Worm (Caenorhabditis elegans) whole organism, young adult: ENCODE measurements around the gene Y116A8C.463.

Experiments used
- C17E4.6 ChIP-seq: fragments of 200-800 bp; sonication (Bioruptor generic); IDR thresholded peaks from 2 replicates; pipeline ENCODE4 v1.3.6; 2022; ENCODE audit warnings: missing genetic modification reagents, missing genetic modification characterization, missing compliant biosample characterization
- Y56A3A.18 ChIP-seq: fragments of 200-800 bp; sonication (Bioruptor generic); IDR thresholded peaks from 2 replicates; pipeline ENCODE4 v1.3.6; 2022; ENCODE audit warnings: missing genetic modification reagents, missing genetic modification characterization, missing compliant biosample characterization
- ZK185.1 ChIP-seq: sonication (generic microtip); optimal IDR thresholded peaks from 2 replicates; lab custom pipeline; 2016; ENCODE audit warnings: mild to moderate bottlenecking, missing genetic modification characterization, missing compliant biosample characterization; ENCODE audit not compliant: poor library complexity, severe bottlenecking
- ama-1 ChIP-seq, 3 experiments: fragments of 150-350 bp in 1 of 3; sonication (generic microtip) in 2 of 3; optimal IDR thresholded peaks; 2 replicates each; lab custom pipeline; 2014 to 2018; ENCODE audit warnings: missing biosample characterization in 2 of 3, missing genetic modification characterization in 2 of 3, missing genetic modification reagents in 2 of 3
- attf-6 ChIP-seq: fragments of 200-800 bp; sonication (Bioruptor generic); IDR thresholded peaks from 2 replicates; pipeline ENCODE4 v1.3.6; 2022; ENCODE audit warnings: missing genetic modification reagents, missing genetic modification characterization, missing compliant biosample characterization
- bed-1 ChIP-seq: fragments of 200-800 bp; sonication (Bioruptor generic); IDR thresholded peaks from 2 replicates; pipeline ENCODE4 v1.3.6; 2022; ENCODE audit warnings: missing genetic modification reagents, missing genetic modification characterization, missing compliant biosample characterization
- ceh-100 ChIP-seq: fragments of 200-800 bp; sonication (Bioruptor generic); IDR thresholded peaks from 2 replicates; pipeline ENCODE4 v1.3.6; 2022; ENCODE audit warnings: missing genetic modification reagents, missing genetic modification characterization, missing compliant biosample characterization
- ceh-58 ChIP-seq: fragments of 200-800 bp; sonication (Bioruptor generic); IDR thresholded peaks from 2 replicates; pipeline ENCODE4 v1.3.6; 2022; ENCODE audit warnings: missing genetic modification characterization, missing compliant biosample characterization
- chd-7 ChIP-seq: sonication (generic microtip); optimal IDR thresholded peaks from 2 replicates; lab custom pipeline; 2016; ENCODE audit warnings: mild to moderate bottlenecking, missing genetic modification characterization, moderate library complexity, missing compliant biosample characterization
- die-1 ChIP-seq: sonication (generic microtip); optimal IDR thresholded peaks from 2 replicates; lab custom pipeline; 2016; ENCODE audit warnings: missing genotype, mild to moderate bottlenecking, missing genetic modification characterization, missing compliant biosample characterization
- egl-44 ChIP-seq: fragments of 200-800 bp; sonication (Bioruptor generic); IDR thresholded peaks from 2 replicates; pipeline ENCODE4 v1.3.6; 2022; ENCODE audit warnings: missing genetic modification reagents, missing genetic modification characterization, missing compliant biosample characterization
- fkh-3 ChIP-seq: sonication (generic microtip); optimal IDR thresholded peaks from 2 replicates; lab custom pipeline; 2016; ENCODE audit warnings: mild to moderate bottlenecking, missing genetic modification characterization, missing compliant biosample characterization
- hlh-12 ChIP-seq: sonication (generic microtip); optimal IDR thresholded peaks from 2 replicates; lab custom pipeline; 2016; ENCODE audit warnings: missing genetic modification characterization, missing compliant biosample characterization
- hlh-26 ChIP-seq: fragments of 200-800 bp; sonication (Bioruptor generic); conservative IDR thresholded peaks from 2 replicates; pipeline ENCODE4 v1.3.6; 2022; ENCODE audit warnings: missing genetic modification reagents, missing genetic modification characterization, missing compliant biosample characterization
- hsf-1 ChIP-seq: fragments of 200-800 bp; sonication (Bioruptor generic); IDR thresholded peaks from 2 replicates; pipeline ENCODE4 v1.3.6; 2022; ENCODE audit warnings: missing genetic modification reagents, missing genetic modification characterization, missing compliant biosample characterization
- lag-1 ChIP-seq: fragments of 200-800 bp; sonication (Bioruptor generic); IDR thresholded peaks from 2 replicates; pipeline ENCODE4 v1.3.6; 2022; ENCODE audit warnings: missing genetic modification reagents, missing genetic modification characterization, missing compliant biosample characterization
- lin-35 ChIP-seq, 3 experiments: fragments of 150-350 bp in 2 of 3; sonication (generic microtip) in 1 of 3; optimal IDR thresholded peaks; 2 replicates each; lab custom pipeline; 2014 to 2018; ENCODE audit warnings: missing biosample characterization in 3 of 3, missing genetic modification characterization in 3 of 3, missing genetic modification reagents in 3 of 3
- lin-40 ChIP-seq: sonication (generic microtip); optimal IDR thresholded peaks from 2 replicates; lab custom pipeline; 2016; ENCODE audit warnings: missing genetic modification characterization, mild to moderate bottlenecking, missing compliant biosample characterization, missing genotype, missing genetic modification reagents
- madf-3 ChIP-seq: fragments of 200-800 bp; sonication (Bioruptor generic); IDR thresholded peaks from 2 replicates; pipeline ENCODE4 v1.3.6; 2022; ENCODE audit warnings: missing genetic modification reagents, missing genetic modification characterization, missing compliant biosample characterization
- mxl-1 ChIP-seq: sonication (generic microtip); optimal IDR thresholded peaks from 2 replicates; lab custom pipeline; 2016; ENCODE audit warnings: missing genetic modification characterization, missing compliant biosample characterization
- nfya-2 ChIP-seq: fragments of 200-800 bp; sonication (Bioruptor generic); IDR thresholded peaks from 2 replicates; pipeline ENCODE4 v1.3.6; 2022; ENCODE audit warnings: missing genetic modification reagents, missing genetic modification characterization, missing compliant biosample characterization
- rec-8 ChIP-seq, 2 experiments: sonication (generic microtip); optimal IDR thresholded peaks; 2 replicates each; lab custom pipeline; 2016; ENCODE audit warnings: mild to moderate bottlenecking in 2 of 2, missing genetic modification characterization in 2 of 2, missing genetic modification reagents in 2 of 2, missing genotype in 2 of 2, missing biosample characterization in 1 of 2, missing compliant biosample characterization in 1 of 2, moderate library complexity in 1 of 2
- repo-1 ChIP-seq: sonication (generic microtip); optimal IDR thresholded peaks from 2 replicates; lab custom pipeline; 2017; ENCODE audit warnings: mild to moderate bottlenecking, missing genetic modification characterization, missing compliant biosample characterization
- snpc-1.1 ChIP-seq: sonication (generic microtip); optimal IDR thresholded peaks from 2 replicates; lab custom pipeline; 2017; ENCODE audit warnings: missing genetic modification characterization, mild to moderate bottlenecking, missing compliant biosample characterization, antibody characterized with exemption, moderate library complexity, missing genotype, missing genetic modification reagents; ENCODE audit not compliant: insufficient read depth
- snpc-3.4 ChIP-seq: sonication (generic microtip); optimal IDR thresholded peaks from 2 replicates; lab custom pipeline; 2017; ENCODE audit warnings: missing genetic modification characterization, mild to moderate bottlenecking, missing compliant biosample characterization, antibody characterized with exemption, moderate library complexity, missing genotype, missing genetic modification reagents
- snpc-4 ChIP-seq, 5 experiments: fragments of 150-350 bp in 1 of 5; sonication (generic microtip) in 4 of 5; optimal IDR thresholded peaks; 2 replicates each; lab custom pipeline; 2014 to 2018; ENCODE audit warnings: missing genetic modification characterization in 5 of 5, missing biosample characterization in 3 of 5, antibody characterized with exemption in 2 of 5, mild to moderate bottlenecking in 2 of 5, missing compliant biosample characterization in 2 of 5, missing genotype in 2 of 5, moderate library complexity in 2 of 5, missing genetic modification reagents in 1 of 5
- somi-1 ChIP-seq: fragments of 200-800 bp; sonication (Bioruptor generic); optimal IDR thresholded peaks from 2 replicates; lab custom pipeline; 2018; ENCODE audit warnings: mild to moderate bottlenecking, missing genetic modification characterization, missing compliant biosample characterization
- tbp1 ChIP-seq: fragments of 200-800 bp; sonication (Bioruptor generic); optimal IDR thresholded peaks from 2 replicates; lab custom pipeline; 2018; ENCODE audit warnings: mild to moderate bottlenecking, missing genetic modification characterization, missing compliant biosample characterization
- unc-62 ChIP-seq: fragments of 150-350 bp; optimal IDR thresholded peaks from 2 replicates; lab custom pipeline; 2014; ENCODE audit warnings: missing biosample characterization, missing genetic modification reagents, missing genetic modification characterization
- ztf-28 ChIP-seq: fragments of 200-800 bp; sonication (Bioruptor generic); IDR thresholded peaks from 2 replicates; pipeline ENCODE4 v1.3.6; 2022; ENCODE audit warnings: missing genetic modification reagents, missing genetic modification characterization, missing compliant biosample characterization

Gene Y116A8C.463

DNA sequence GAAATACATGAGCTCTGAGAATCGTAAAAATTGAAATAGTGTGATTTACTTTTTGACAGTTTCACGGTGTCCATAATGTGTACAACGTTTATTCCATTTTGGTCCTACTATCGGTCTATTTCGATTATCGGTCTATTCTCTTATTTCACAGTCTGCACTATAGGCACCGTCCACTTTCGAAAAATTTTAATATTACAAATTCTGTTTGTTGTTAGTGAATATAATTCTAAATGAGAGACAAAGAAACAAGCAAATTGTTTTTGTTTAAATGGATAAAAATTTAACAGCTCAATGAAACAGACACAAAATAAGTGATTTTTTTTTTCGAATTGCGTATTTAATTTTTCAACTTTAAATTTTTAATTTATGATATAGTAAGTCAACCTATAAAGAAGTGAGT is 21.3 kb upstream of the Y116A8C.463 start:
- no peak for TF ChIP-seq nfya-2 (GFP tag; lab: Robert Waterston, UW)
- no peak for TF ChIP-seq unc-62
- no peak for TF ChIP-seq snpc-3.4 (tag; lab: Kevin White, UChicago)
- TF ChIP-seq lin-40 (tag; lab: Kevin White, UChicago), result no peak
- TF ChIP-seq snpc-1.1 (tag; lab: Kevin White, UChicago), result no peak
- no peak for TF ChIP-seq ceh-58 (GFP tag; lab: Robert Waterston, UW)
- TF ChIP-seq bed-1 (GFP tag; lab: Robert Waterston, UW), result no peak
- no peak for TF ChIP-seq lin-35 (GFP tag; optimal IDR thresholded peaks at IDR 0.05; lab: Kevin White, UChicago)
- no peak for TF ChIP-seq somi-1 (GFP tag; lab: Kevin White, UChicago)
- no peak for TF ChIP-seq lag-1 (GFP tag; lab: Robert Waterston, UW)
- no peak for TF ChIP-seq Y56A3A.18 (GFP tag; lab: Robert Waterston, UW)
- no peak for TF ChIP-seq mxl-1 (tag; lab: Kevin White, UChicago)
- no peak for TF ChIP-seq die-1 (tag; lab: Kevin White, UChicago)
- no peak for TF ChIP-seq attf-6 (GFP tag; lab: Robert Waterston, UW)
- TF ChIP-seq hlh-12 (tag; lab: Kevin White, UChicago), result no peak
- no peak for TF ChIP-seq ama-1 (optimal IDR thresholded peaks at IDR 0.05; lab: Kevin White, UChicago)
- TF ChIP-seq ama-1 (GFP tag; optimal IDR thresholded peaks at IDR 0.05; lab: Kevin White, UChicago), result no peak
- no peak for TF ChIP-seq C17E4.6 (GFP tag; lab: Robert Waterston, UW)

DNA sequence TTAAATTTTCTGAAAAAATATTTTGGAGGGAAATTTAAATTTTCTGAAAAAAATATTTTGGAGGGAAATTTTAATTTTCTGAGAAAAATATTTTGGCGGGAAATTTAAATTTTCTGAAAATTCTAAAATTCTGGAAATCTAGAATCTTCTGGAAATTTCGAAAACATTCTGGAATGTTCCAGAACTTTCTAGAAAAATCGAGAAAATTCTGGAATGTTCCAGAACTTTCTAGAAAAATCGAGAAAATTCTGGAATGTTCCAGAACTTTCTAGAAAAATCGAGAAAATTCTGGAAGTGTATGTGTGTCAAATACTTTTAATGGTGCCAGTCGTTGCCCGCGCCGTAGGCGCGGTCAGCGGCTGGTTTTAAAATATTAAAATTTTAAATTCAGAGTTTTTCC is 8.7 kb upstream of the Y116A8C.463 start:
- TF ChIP-seq hsf-1 (GFP tag; lab: Robert Waterston, UW), result peak; percentile 93
- TF ChIP-seq, all 124 proteins: peak for 1; not testable (repeated sequence) for 123

DNA sequence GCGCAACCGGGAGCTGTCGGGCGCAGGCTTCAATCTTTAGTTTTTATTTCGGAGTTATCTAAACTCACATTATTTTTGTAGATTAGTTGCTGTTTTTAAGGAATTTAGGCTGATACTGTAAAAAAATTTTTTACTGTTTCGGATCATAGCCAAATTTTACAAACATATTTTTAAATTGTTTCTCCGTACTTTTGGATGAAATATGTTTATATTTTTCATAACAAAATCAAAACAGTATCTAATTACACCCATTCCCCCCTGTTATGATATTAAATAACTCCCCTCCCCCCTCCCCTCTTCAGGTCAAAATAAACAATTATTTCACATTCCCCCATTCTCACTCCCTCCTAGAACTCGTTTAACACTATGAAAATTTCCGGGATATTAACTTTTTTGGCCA is 3.8 kb upstream of the Y116A8C.463 start, which contains the start of gene Y116A8C.3:
Gene Y116A8C.3, plus strand, starts transcription at position 301 of the 400 bp plus-strand sequence.
- TF ChIP-seq ZK185.1 (tag; lab: Kevin White, UChicago) (no peak), ceh-100 (no peak), snpc-4 (GFP tag; optimal IDR thresholded peaks at IDR 0.05; lab: Kevin White, UChicago) (no peak), snpc-4 (tag; optimal IDR thresholded peaks at IDR 0.05; lab: Kevin White, UChicago) (peak in 1 of 4 experiments; percentile 44), fkh-3 (tag; lab: Kevin White, UChicago) (no peak), rec-8 (tag; optimal IDR thresholded peaks at IDR 0.05; lab: Kevin White, UChicago) (no peak), hlh-26 (GFP tag; lab: Robert Waterston, UW) (no peak)

DNA sequence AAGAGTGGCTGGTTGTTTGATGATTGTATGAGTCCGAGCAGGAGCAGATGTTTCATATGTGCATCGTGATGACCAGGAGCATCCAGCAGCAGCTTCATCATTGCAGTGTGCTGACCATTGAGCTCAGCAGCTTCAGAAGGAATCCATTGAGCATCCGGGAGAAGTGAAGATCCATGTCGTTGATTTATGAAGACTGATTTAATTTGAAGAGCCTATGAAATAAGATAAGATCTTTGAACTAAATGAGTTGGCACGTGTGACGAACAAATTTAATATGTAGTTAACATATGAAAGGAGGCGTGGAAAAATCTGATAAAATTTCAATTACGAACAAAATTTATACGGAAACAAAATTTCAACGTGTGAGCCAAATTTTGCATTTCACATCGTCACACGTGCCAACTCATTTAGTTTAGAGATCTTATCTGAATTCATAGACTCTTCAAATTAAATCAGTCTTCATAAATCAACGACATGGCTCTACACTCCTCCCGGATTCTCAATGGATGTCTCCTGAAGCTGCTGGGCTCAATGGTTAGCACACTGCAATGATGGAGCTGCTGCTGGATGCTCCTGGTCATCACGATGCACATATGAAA is 1.6 kb upstream of the Y116A8C.463 start, which contains the start of the genes Y116A8C.469 and Y116A8C.468:
Gene Y116A8C.469, minus strand, starts transcription at position 101 of the 599 bp plus-strand sequence.
Gene Y116A8C.468, plus strand, starts transcription at position 549 of the 599 bp plus-strand sequence.
- TF ChIP-seq egl-44 (GFP tag; lab: Robert Waterston, UW) (no peak), attf-6 (GFP tag; lab: Robert Waterston, UW) (no peak), repo-1 (tag; lab: Kevin White, UChicago) (no peak), madf-3 (GFP tag; lab: Robert Waterston, UW) (no peak), chd-7 (tag; lab: Kevin White, UChicago) (no peak), tbp1 (GFP tag; lab: Kevin White, UChicago) (no peak), ztf-28 (GFP tag; lab: Robert Waterston, UW) (no peak)
